Worm (Caenorhabditis elegans) whole organism, L3 larva: ENCODE data around the gene nhr-176.

Experiments
- R02D3.7 ChIP-seq: fragments of 150-350 bp; optimal IDR thresholded peaks from 2 replicates; lab custom pipeline; 2014; ENCODE audit warnings: missing biosample characterization, missing genetic modification characterization
- aly-2 ChIP-seq: fragments of 150-350 bp; optimal IDR thresholded peaks from 2 replicates; lab custom pipeline; 2014; ENCODE audit warnings: missing biosample characterization, missing genetic modification characterization
- ama-1 ChIP-seq: fragments of 150-350 bp; optimal IDR thresholded peaks from 2 replicates; lab custom pipeline; 2018
- ceh-16 ChIP-seq: sonication (generic microtip); optimal IDR thresholded peaks from 2 replicates; lab custom pipeline; 2017; ENCODE audit warnings: missing biosample characterization, missing genetic modification characterization
- ceh-28 ChIP-seq: fragments of 150-350 bp; optimal IDR thresholded peaks from 2 replicates; lab custom pipeline; 2014; ENCODE audit warnings: missing biosample characterization, missing genetic modification reagents, missing genetic modification characterization
- ceh-82 ChIP-seq: fragments of 150-350 bp; optimal IDR thresholded peaks from 2 replicates; lab custom pipeline; 2014; ENCODE audit warnings: missing biosample characterization, missing genetic modification characterization
- ceh-9 ChIP-seq: sonication (generic microtip); optimal IDR thresholded peaks from 2 replicates; lab custom pipeline; 2018; ENCODE audit warnings: missing biosample characterization, missing genetic modification characterization
- elt-2 ChIP-seq: sonication (generic microtip); optimal IDR thresholded peaks from 2 replicates; lab custom pipeline; 2016; ENCODE audit warnings: missing genetic modification reagents, mild to moderate bottlenecking, missing genetic modification characterization, missing compliant biosample characterization
- elt-3 ChIP-seq, 3 experiments: fragments of 150-350 bp in 1 of 3; sonication (generic microtip) in 2 of 3; optimal IDR thresholded peaks; 2 replicates in 2 of 3; 4 replicates in 1 of 3; lab custom pipeline; 2014 to 2017; ENCODE audit warnings: missing biosample characterization in 3 of 3, missing genetic modification characterization in 3 of 3
- eor-1 ChIP-seq, 2 experiments: fragments of 150-350 bp; optimal IDR thresholded peaks; 2 replicates each; lab custom pipeline; 2014 to 2018; ENCODE audit warnings: missing biosample characterization in 2 of 2, missing genetic modification characterization in 2 of 2
- fkh-10 ChIP-seq: sonication (generic microtip); optimal IDR thresholded peaks from 2 replicates; lab custom pipeline; 2017; ENCODE audit warnings: missing biosample characterization, missing genetic modification reagents, missing genetic modification characterization
- fkh-2 ChIP-seq: fragments of 150-350 bp; optimal IDR thresholded peaks from 2 replicates; lab custom pipeline; 2014; ENCODE audit warnings: missing biosample characterization, missing genetic modification reagents, missing genetic modification characterization
- hmg-11 ChIP-seq: sonication (generic microtip); optimal IDR thresholded peaks from 2 replicates; lab custom pipeline; 2016; ENCODE audit warnings: missing genetic modification characterization, missing compliant biosample characterization
- jun-1 ChIP-seq: fragments of 150-350 bp; optimal IDR thresholded peaks from 2 replicates; lab custom pipeline; 2014; ENCODE audit warnings: missing biosample characterization, missing genetic modification reagents, missing genetic modification characterization
- lin-15B ChIP-seq: fragments of 150-350 bp; optimal IDR thresholded peaks from 2 replicates; lab custom pipeline; 2014; ENCODE audit warnings: missing biosample characterization, missing genetic modification characterization
- lin-39 ChIP-seq: fragments of 150-350 bp; optimal IDR thresholded peaks from 2 replicates; lab custom pipeline; 2018; ENCODE audit warnings: missing biosample characterization, missing genetic modification reagents, missing genetic modification characterization
- mdl-1 ChIP-seq: fragments of 150-350 bp; optimal IDR thresholded peaks from 2 replicates; lab custom pipeline; 2014; ENCODE audit warnings: missing biosample characterization, missing genetic modification characterization
- mml-1 ChIP-seq: fragments of 150-350 bp; sonication (generic microtip); optimal IDR thresholded peaks from 3 replicates; lab custom pipeline; 2014; ENCODE audit warnings: missing biosample characterization, missing genetic modification characterization
- nfya-1 ChIP-seq: sonication (generic microtip); optimal IDR thresholded peaks from 2 replicates; lab custom pipeline; 2017; ENCODE audit warnings: missing genetic modification characterization, mild to moderate bottlenecking, missing compliant biosample characterization, antibody characterized with exemption, moderate library complexity; ENCODE audit not compliant: insufficient read depth
- nhr-11 ChIP-seq: fragments of 150-350 bp; optimal IDR thresholded peaks from 2 replicates; lab custom pipeline; 2014; ENCODE audit warnings: missing biosample characterization, missing genetic modification characterization
- nhr-23 ChIP-seq: fragments of 150-350 bp; optimal IDR thresholded peaks from 2 replicates; lab custom pipeline; 2014; ENCODE audit warnings: missing biosample characterization, missing genetic modification reagents, missing genetic modification characterization
- nhr-237 ChIP-seq: fragments of 150-350 bp; optimal IDR thresholded peaks from 2 replicates; lab custom pipeline; 2014; ENCODE audit warnings: missing biosample characterization, missing genetic modification characterization
- nhr-43 ChIP-seq: sonication (generic microtip); optimal IDR thresholded peaks from 2 replicates; lab custom pipeline; 2016; ENCODE audit warnings: mild to moderate bottlenecking, missing genetic modification characterization, missing compliant biosample characterization; ENCODE audit not compliant: poor library complexity, severe bottlenecking
- nhr-67 ChIP-seq: fragments of 150-350 bp; optimal IDR thresholded peaks from 2 replicates; lab custom pipeline; 2014; ENCODE audit warnings: missing biosample characterization, missing genetic modification characterization
- nhr-76 ChIP-seq: fragments of 150-350 bp; sonication (generic microtip); optimal IDR thresholded peaks from 5 replicates; lab custom pipeline; 2014; ENCODE audit warnings: missing biosample characterization, missing genetic modification characterization
- nhr-77 ChIP-seq: fragments of 150-350 bp; optimal IDR thresholded peaks from 2 replicates; lab custom pipeline; 2014; ENCODE audit warnings: missing biosample characterization, missing genetic modification characterization
- pha-4 ChIP-seq: fragments of 150-350 bp; optimal IDR thresholded peaks from 2 replicates; lab custom pipeline; 2014; ENCODE audit warnings: missing biosample characterization, missing genetic modification reagents, missing genetic modification characterization
- pqm-1 ChIP-seq: fragments of 150-350 bp; optimal IDR thresholded peaks from 2 replicates; lab custom pipeline; 2017; ENCODE audit warnings: missing biosample characterization, missing genetic modification characterization, inconsistent platforms
- skn-1 ChIP-seq: fragments of 150-350 bp; optimal IDR thresholded peaks from 2 replicates; lab custom pipeline; 2014; ENCODE audit warnings: missing biosample characterization, missing genetic modification characterization
- snpc-4 ChIP-seq: fragments of 150-350 bp; optimal IDR thresholded peaks from 2 replicates; lab custom pipeline; 2014; ENCODE audit warnings: missing biosample characterization, missing genetic modification characterization
- tbx-2 ChIP-seq: sonication (generic microtip); optimal IDR thresholded peaks from 2 replicates; lab custom pipeline; 2016; ENCODE audit warnings: mild to moderate bottlenecking, missing genetic modification characterization, missing compliant biosample characterization
- unc-39 ChIP-seq: sonication (generic microtip); optimal IDR thresholded peaks from 4 replicates; lab custom pipeline; 2017; ENCODE audit warnings: missing biosample characterization, missing genetic modification characterization
- ztf-11 ChIP-seq: fragments of 150-350 bp; optimal IDR thresholded peaks from 2 replicates; lab custom pipeline; 2014; ENCODE audit warnings: missing biosample characterization, missing genetic modification characterization
- ztf-4 ChIP-seq: fragments of 150-350 bp; optimal IDR thresholded peaks from 2 replicates; lab custom pipeline; 2014; ENCODE audit warnings: missing biosample characterization, missing genetic modification characterization

nhr-176 gene

DNA sequence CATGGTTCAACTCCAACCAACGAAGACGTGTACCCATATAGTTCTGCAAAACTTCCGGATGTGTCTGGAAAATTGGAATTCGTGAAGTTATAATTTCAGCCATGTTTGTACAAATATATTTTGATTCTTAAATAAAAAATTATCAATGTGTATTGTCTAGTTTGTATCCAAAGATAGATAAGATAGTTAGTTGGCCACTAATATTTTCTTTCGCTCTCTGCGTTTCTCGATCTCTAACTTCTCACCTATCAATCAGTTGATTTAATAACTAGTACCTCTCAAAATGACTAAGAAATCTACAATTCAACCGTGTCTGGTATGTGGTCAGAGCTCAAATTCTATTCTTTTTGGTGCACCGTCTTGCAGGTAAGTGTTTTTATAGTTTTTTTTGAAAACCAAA lies at the start of gene nhr-176:
Gene nhr-176 (plus strand): TSS at position 159 of the 400 bp plus-strand sequence.
- TF ChIP-seq pqm-1 (tag; lab: Kevin White, UChicago) (peak; percentile 38), tbx-2 (no peak), elt-2 (tag; lab: Kevin White, UChicago) (peak; percentile 55)

- TF ChIP-seq nhr-23 (peak; percentile 6), nhr-43 (peak; percentile 57), eor-1 (tag; optimal IDR thresholded peaks at IDR 0.05; lab: Kevin White, UChicago) (no peak), nhr-11 (tag; lab: Kevin White, UChicago) (no peak), mml-1 (tag; lab: Kevin White, UChicago) (no peak), ama-1 (no peak), lin-39 (peak; percentile 0), unc-39 (no peak)
Observed at ce11 chrV:16022600-16022999, 48.5 kb upstream of the nhr-176 start.

ce11 chrV:16023051-16023450 lies 48.1 kb upstream of the nhr-176 start, which contains the start of gene cwc-15:
cwc-15 (plus strand) TSS chrV:16023351.
- TF ChIP-seq ceh-28 (no peak), fkh-2 (tag; lab: Kevin White, UChicago) (no peak), elt-3 (tag; optimal IDR thresholded peaks at IDR 0.05; lab: Kevin White, UChicago) (no peak), aly-2 (tag; lab: Kevin White, UChicago) (no peak), eor-1 (tag; optimal IDR thresholded peaks at IDR 0.05; lab: Kevin White, UChicago) (no peak), lin-15B (tag; lab: Kevin White, UChicago) (no peak), pqm-1 (tag; lab: Kevin White, UChicago) (no peak), mdl-1 (tag; lab: Kevin White, UChicago) (no peak), elt-2 (tag; lab: Kevin White, UChicago) (no peak), nhr-77 (tag; lab: Kevin White, UChicago) (no peak), jun-1 (tag; lab: Kevin White, UChicago) (no peak), nhr-11 (tag; lab: Kevin White, UChicago) (no peak), nfya-1 (tag; lab: Kevin White, UChicago) (no peak)

DNA sequence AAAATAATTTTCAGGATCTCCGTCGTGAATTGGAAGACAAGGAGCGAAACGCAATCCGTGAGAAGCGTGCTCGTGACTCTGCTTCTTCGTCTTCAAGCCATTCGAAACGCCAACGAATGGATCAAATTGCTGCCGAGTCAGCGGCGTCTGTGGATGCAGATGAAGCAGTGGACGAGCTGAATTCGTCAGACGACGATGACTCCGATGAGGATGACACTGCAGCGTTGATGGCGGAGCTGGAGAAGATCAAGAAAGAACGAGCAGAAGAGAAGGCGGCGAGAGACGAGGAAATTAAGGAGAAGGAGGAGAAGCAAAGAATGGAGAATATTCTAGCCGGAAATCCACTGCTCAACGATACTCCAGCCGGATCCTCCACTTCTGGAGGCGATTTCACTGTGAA lies 47.6 kb upstream of the nhr-176 start:
- TF ChIP-seq skn-1 (tag; lab: Kevin White, UChicago) (no peak), nhr-43 (no peak), nhr-77 (tag; lab: Kevin White, UChicago) (no peak), pqm-1 (tag; lab: Kevin White, UChicago) (no peak), ztf-4 (tag; lab: Kevin White, UChicago) (no peak), nhr-67 (no peak), hmg-11 (tag; lab: Kevin White, UChicago) (no peak)

DNA sequence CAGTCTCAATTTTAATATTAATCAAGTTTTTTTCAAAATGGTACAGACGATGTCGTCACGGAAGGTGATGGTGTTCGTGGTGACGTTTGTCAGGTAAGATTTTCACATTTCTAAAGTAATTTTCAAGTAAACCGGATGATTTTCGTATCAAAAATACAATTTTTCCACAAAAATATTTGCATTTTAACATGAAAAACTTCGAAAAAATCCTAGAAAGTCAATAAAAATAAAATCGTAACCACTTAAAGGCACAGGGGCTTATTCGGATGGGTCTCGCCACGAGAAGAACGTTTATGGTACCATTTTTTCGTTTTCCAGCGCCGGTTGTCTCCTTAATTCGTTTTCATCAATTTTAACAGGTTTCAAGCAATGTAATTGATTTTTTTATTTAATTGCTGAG lies 46.8 kb upstream of the nhr-176 start, which contains the start of gene T10C6.6:
Gene T10C6.6 (plus strand): TSS at position 27 of the 400 bp plus-strand sequence.
- TF ChIP-seq nhr-43: no peak
- no peak for TF ChIP-seq snpc-4
- TF ChIP-seq aly-2 (tag; lab: Kevin White, UChicago): no peak
- no peak for TF ChIP-seq nhr-76
- no peak for TF ChIP-seq hmg-11 (tag; lab: Kevin White, UChicago)
- TF ChIP-seq eor-1 (tag; optimal IDR thresholded peaks at IDR 0.05; lab: Kevin White, UChicago): no peak

DNA sequence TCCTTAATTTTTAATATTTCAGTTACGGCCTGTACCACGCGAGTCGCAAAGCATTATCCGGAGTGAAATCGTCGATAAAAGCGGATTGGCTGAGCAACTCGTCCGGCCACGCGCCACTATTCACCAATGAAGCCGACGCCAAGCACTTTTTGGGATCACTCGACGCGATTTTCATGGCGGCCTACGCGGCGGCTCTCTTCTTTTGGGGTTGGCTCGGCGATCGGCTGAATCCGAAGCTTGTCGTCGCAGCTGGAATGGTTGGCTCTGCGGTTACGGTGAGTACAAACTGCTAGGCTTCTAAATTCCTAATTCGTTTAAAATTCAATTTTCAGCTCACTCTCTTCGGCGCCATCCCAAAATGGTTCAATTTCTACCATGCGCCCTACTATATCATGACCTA lies 46.2 kb upstream of the nhr-176 start:
- TF ChIP-seq tbx-2: no peak
- no peak for TF ChIP-seq ceh-28
- TF ChIP-seq nhr-237 (tag; lab: Kevin White, UChicago): no peak
- no peak for TF ChIP-seq lin-15B (tag; lab: Kevin White, UChicago)
- TF ChIP-seq pha-4 (tag; lab: Kevin White, UChicago): no peak
- TF ChIP-seq ceh-16: no peak
- TF ChIP-seq aly-2 (tag; lab: Kevin White, UChicago): no peak
- no peak for TF ChIP-seq ceh-82 (tag; lab: Kevin White, UChicago)
- no peak for TF ChIP-seq elt-2 (tag; lab: Kevin White, UChicago)
- TF ChIP-seq ceh-9: no peak
- no peak for TF ChIP-seq nhr-23
- TF ChIP-seq jun-1 (tag; lab: Kevin White, UChicago): no peak
- no peak for TF ChIP-seq R02D3.7 (tag; lab: Kevin White, UChicago)
- TF ChIP-seq fkh-10 (GFP tag; lab: Kevin White, UChicago): no peak
- no peak for TF ChIP-seq nhr-67
- TF ChIP-seq ztf-11: no peak
- TF ChIP-seq, all 47 proteins: peak for 0
